Worm (Caenorhabditis elegans) whole organism, young adult: ENCODE data around the gene ify-1.

Source experiments
- D2030.7 ChIP-seq: fragments of 200-800 bp; sonication (Bioruptor generic); IDR thresholded peaks from 2 replicates; pipeline ENCODE4 v1.3.6; 2022; ENCODE audit warnings: missing genetic modification reagents, missing genetic modification characterization, missing compliant biosample characterization
- F22D6.2 ChIP-seq: sonication (generic microtip); optimal IDR thresholded peaks from 2 replicates; lab custom pipeline; 2016; ENCODE audit warnings: mild to moderate bottlenecking, missing genetic modification characterization, missing compliant biosample characterization
- F23B12.7 ChIP-seq: sonication (generic microtip); optimal IDR thresholded peaks from 2 replicates; lab custom pipeline; 2017; ENCODE audit warnings: missing genetic modification characterization, mild to moderate bottlenecking, missing compliant biosample characterization, antibody characterized with exemption, moderate library complexity; ENCODE audit not compliant: insufficient read depth
- F33H1.4 ChIP-seq: fragments of 200-800 bp; sonication (Bioruptor generic); IDR thresholded peaks from 2 replicates; pipeline ENCODE4 v1.3.6; 2022; ENCODE audit warnings: missing genetic modification reagents, missing genetic modification characterization, missing compliant biosample characterization
- F37B4.10 ChIP-seq: fragments of 200-800 bp; sonication (Bioruptor generic); IDR thresholded peaks from 2 replicates; pipeline ENCODE4 v1.3.6; 2022; ENCODE audit warnings: missing genetic modification characterization, missing compliant biosample characterization
- F52B5.7 ChIP-seq: sonication (generic microtip); optimal IDR thresholded peaks from 2 replicates; lab custom pipeline; 2016; ENCODE audit warnings: mild to moderate bottlenecking, missing genetic modification characterization, missing compliant biosample characterization
- F55B11.4 ChIP-seq: sonication (generic microtip); optimal IDR thresholded peaks from 2 replicates; lab custom pipeline; 2016; ENCODE audit warnings: missing compliant biosample characterization, missing genetic modification characterization, borderline replicate concordance; ENCODE audit not compliant: insufficient read depth
- F57A8.1 ChIP-seq: fragments of 200-800 bp; sonication (Bioruptor generic); optimal IDR thresholded peaks from 2 replicates; lab custom pipeline; 2018; ENCODE audit warnings: mild to moderate bottlenecking, missing genetic modification characterization, moderate library complexity, missing compliant biosample characterization
- F57C9.4 ChIP-seq: sonication (generic microtip); optimal IDR thresholded peaks from 2 replicates; lab custom pipeline; 2017; ENCODE audit warnings: mild to moderate bottlenecking, missing genetic modification characterization, missing compliant biosample characterization
- T26A5.8 ChIP-seq: sonication (generic microtip); optimal IDR thresholded peaks from 2 replicates; lab custom pipeline; 2016; ENCODE audit warnings: missing genetic modification characterization, missing compliant biosample characterization
- Y53G8AR.9 ChIP-seq: fragments of 200-800 bp; sonication (Bioruptor generic); conservative IDR thresholded peaks from 2 replicates; pipeline ENCODE4 v1.3.6; 2022; ENCODE audit warnings: missing genetic modification reagents, missing genetic modification characterization, missing compliant biosample characterization
- Y67H2A.10 ChIP-seq: fragments of 200-800 bp; sonication (Bioruptor generic); conservative IDR thresholded peaks from 2 replicates; pipeline ENCODE4 v1.3.6; 2022; ENCODE audit warnings: missing genetic modification reagents, missing genetic modification characterization, missing compliant biosample characterization
- Y79H2A.3 ChIP-seq: fragments of 200-800 bp; sonication (Bioruptor generic); conservative IDR thresholded peaks from 2 replicates; pipeline ENCODE4 v1.3.6; 2022; ENCODE audit warnings: missing genetic modification reagents, missing genetic modification characterization, missing compliant biosample characterization
- ZK185.1 ChIP-seq: sonication (generic microtip); optimal IDR thresholded peaks from 2 replicates; lab custom pipeline; 2016; ENCODE audit warnings: mild to moderate bottlenecking, missing genetic modification characterization, missing compliant biosample characterization; ENCODE audit not compliant: poor library complexity, severe bottlenecking
- ama-1 ChIP-seq, 3 experiments: fragments of 150-350 bp in 1 of 3; sonication (generic microtip) in 2 of 3; optimal IDR thresholded peaks; 2 replicates each; lab custom pipeline; 2014 to 2018; ENCODE audit warnings: missing biosample characterization in 2 of 3, missing genetic modification characterization in 2 of 3, missing genetic modification reagents in 2 of 3
- attf-6 ChIP-seq: fragments of 200-800 bp; sonication (Bioruptor generic); IDR thresholded peaks from 2 replicates; pipeline ENCODE4 v1.3.6; 2022; ENCODE audit warnings: missing genetic modification reagents, missing genetic modification characterization, missing compliant biosample characterization
- ccch-3 ChIP-seq: fragments of 200-800 bp; sonication (Bioruptor generic); optimal IDR thresholded peaks from 2 replicates; lab custom pipeline; 2018; ENCODE audit warnings: mild to moderate bottlenecking, missing genetic modification characterization, missing compliant biosample characterization
- cebp-1 ChIP-seq, 2 experiments: fragments of 200-800 bp in 1 of 2; sonication (Bioruptor generic) in 1 of 2; sonication (generic microtip) in 1 of 2; IDR thresholded peaks in 1 of 2; optimal IDR thresholded peaks in 1 of 2; 2 replicates each; pipeline versions ENCODE4 v1.3.6 to Lab custom; 2017 to 2022; ENCODE audit warnings: missing compliant biosample characterization in 2 of 2, missing genetic modification characterization in 2 of 2, mild to moderate bottlenecking in 1 of 2, missing genetic modification reagents in 1 of 2, moderate library complexity in 1 of 2
- ceh-27 ChIP-seq: fragments of 200-800 bp; sonication (Bioruptor generic); optimal IDR thresholded peaks from 2 replicates; lab custom pipeline; 2018; ENCODE audit warnings: mild to moderate bottlenecking, missing genetic modification characterization, moderate library complexity, missing compliant biosample characterization
- die-1 ChIP-seq: sonication (generic microtip); optimal IDR thresholded peaks from 2 replicates; lab custom pipeline; 2016; ENCODE audit warnings: missing genotype, mild to moderate bottlenecking, missing genetic modification characterization, missing compliant biosample characterization
- dox-1 ChIP-seq: fragments of 200-800 bp; sonication (Bioruptor generic); IDR thresholded peaks from 2 replicates; pipeline ENCODE4 v1.3.6; 2022; ENCODE audit warnings: missing genetic modification reagents, missing genetic modification characterization, missing compliant biosample characterization
- egl-18 ChIP-seq: fragments of 200-800 bp; sonication (Bioruptor generic); IDR thresholded peaks from 2 replicates; pipeline ENCODE4 v1.3.6; 2022; ENCODE audit warnings: missing genetic modification reagents, missing genetic modification characterization, missing compliant biosample characterization
- egrh-3 ChIP-seq: fragments of 200-800 bp; sonication (Bioruptor generic); IDR thresholded peaks from 2 replicates; pipeline ENCODE4 v1.3.6; 2022; ENCODE audit warnings: missing genetic modification reagents, missing genetic modification characterization, missing compliant biosample characterization
- ekl-4 ChIP-seq: fragments of 200-800 bp; sonication (Bioruptor generic); IDR thresholded peaks from 2 replicates; pipeline ENCODE4 v1.3.6; 2022; ENCODE audit warnings: missing genetic modification reagents, missing genetic modification characterization, missing compliant biosample characterization
- hlh-12 ChIP-seq: sonication (generic microtip); optimal IDR thresholded peaks from 2 replicates; lab custom pipeline; 2016; ENCODE audit warnings: missing genetic modification characterization, missing compliant biosample characterization
- hlh-26 ChIP-seq: fragments of 200-800 bp; sonication (Bioruptor generic); conservative IDR thresholded peaks from 2 replicates; pipeline ENCODE4 v1.3.6; 2022; ENCODE audit warnings: missing genetic modification reagents, missing genetic modification characterization, missing compliant biosample characterization
- hmg-20 ChIP-seq: fragments of 200-800 bp; sonication (Bioruptor generic); IDR thresholded peaks from 2 replicates; pipeline ENCODE4 v1.3.6; 2022; ENCODE audit warnings: missing genetic modification reagents, missing genetic modification characterization, missing compliant biosample characterization
- let-526 ChIP-seq: fragments of 200-800 bp; sonication (Bioruptor generic); IDR thresholded peaks from 2 replicates; pipeline ENCODE4 v1.3.6; 2022; ENCODE audit warnings: missing genetic modification reagents, missing genetic modification characterization, missing compliant biosample characterization
- lin-35 ChIP-seq, 3 experiments: fragments of 150-350 bp in 2 of 3; sonication (generic microtip) in 1 of 3; optimal IDR thresholded peaks; 2 replicates each; lab custom pipeline; 2014 to 2018; ENCODE audit warnings: missing biosample characterization in 3 of 3, missing genetic modification characterization in 3 of 3, missing genetic modification reagents in 3 of 3
- madf-10 ChIP-seq: sonication (generic microtip); optimal IDR thresholded peaks from 2 replicates; lab custom pipeline; 2016; ENCODE audit warnings: mild to moderate bottlenecking, missing genetic modification characterization, missing compliant biosample characterization
- madf-3 ChIP-seq: fragments of 200-800 bp; sonication (Bioruptor generic); IDR thresholded peaks from 2 replicates; pipeline ENCODE4 v1.3.6; 2022; ENCODE audit warnings: missing genetic modification reagents, missing genetic modification characterization, missing compliant biosample characterization
- madf-6 ChIP-seq: fragments of 200-800 bp; sonication (Bioruptor generic); IDR thresholded peaks from 2 replicates; pipeline ENCODE4 v1.3.6; 2022; ENCODE audit warnings: missing genetic modification reagents, missing genetic modification characterization, missing compliant biosample characterization
- mcd-1 ChIP-seq: fragments of 200-800 bp; sonication (Bioruptor generic); IDR thresholded peaks from 2 replicates; pipeline ENCODE4 v1.3.6; 2022; ENCODE audit warnings: missing genetic modification reagents, missing genetic modification characterization, missing compliant biosample characterization
- mel-28 ChIP-seq: sonication (generic microtip); optimal IDR thresholded peaks from 2 replicates; lab custom pipeline; 2016; ENCODE audit warnings: borderline replicate concordance, mild to moderate bottlenecking, missing genetic modification characterization, missing compliant biosample characterization
- mxl-1 ChIP-seq: sonication (generic microtip); optimal IDR thresholded peaks from 2 replicates; lab custom pipeline; 2016; ENCODE audit warnings: missing genetic modification characterization, missing compliant biosample characterization
- nfyb-1 ChIP-seq: fragments of 200-800 bp; sonication (Bioruptor generic); IDR thresholded peaks from 2 replicates; pipeline ENCODE4 v1.3.6; 2022; ENCODE audit warnings: missing genetic modification reagents, missing genetic modification characterization, missing compliant biosample characterization
- nhr-27 ChIP-seq: fragments of 200-800 bp; sonication (Bioruptor generic); optimal IDR thresholded peaks from 2 replicates; lab custom pipeline; 2018; ENCODE audit warnings: mild to moderate bottlenecking, missing genetic modification characterization, moderate library complexity, missing compliant biosample characterization
- nhr-90 ChIP-seq: sonication (generic microtip); optimal IDR thresholded peaks from 2 replicates; lab custom pipeline; 2016; ENCODE audit warnings: missing genotype, mild to moderate bottlenecking, missing genetic modification characterization, missing compliant biosample characterization
- rcor-1 ChIP-seq: fragments of 200-800 bp; sonication (Bioruptor generic); IDR thresholded peaks from 2 replicates; pipeline ENCODE4 v1.3.6; 2022; ENCODE audit warnings: missing genetic modification reagents, missing genetic modification characterization, missing compliant biosample characterization
- sdz-38 ChIP-seq: sonication (generic microtip); optimal IDR thresholded peaks from 2 replicates; lab custom pipeline; 2016; ENCODE audit warnings: missing genotype, missing genetic modification characterization, missing compliant biosample characterization
- somi-1 ChIP-seq: fragments of 200-800 bp; sonication (Bioruptor generic); optimal IDR thresholded peaks from 2 replicates; lab custom pipeline; 2018; ENCODE audit warnings: mild to moderate bottlenecking, missing genetic modification characterization, missing compliant biosample characterization
- sptf-2 ChIP-seq: fragments of 200-800 bp; sonication (Bioruptor generic); optimal IDR thresholded peaks from 2 replicates; lab custom pipeline; 2018; ENCODE audit warnings: mild to moderate bottlenecking, missing genetic modification characterization, missing compliant biosample characterization
- tbp1 ChIP-seq: fragments of 200-800 bp; sonication (Bioruptor generic); optimal IDR thresholded peaks from 2 replicates; lab custom pipeline; 2018; ENCODE audit warnings: mild to moderate bottlenecking, missing genetic modification characterization, missing compliant biosample characterization
- unc-130 ChIP-seq: sonication (generic microtip); optimal IDR thresholded peaks from 2 replicates; lab custom pipeline; 2016; ENCODE audit warnings: missing genetic modification reagents, missing genetic modification characterization, missing compliant biosample characterization
- zfh-2 ChIP-seq: fragments of 200-800 bp; sonication (Bioruptor generic); conservative IDR thresholded peaks from 2 replicates; pipeline ENCODE4 v1.3.6; 2022; ENCODE audit warnings: missing genetic modification reagents, missing genetic modification characterization, missing compliant biosample characterization
- zim-3 ChIP-seq: sonication (generic microtip); optimal IDR thresholded peaks from 2 replicates; lab custom pipeline; 2017; ENCODE audit warnings: mild to moderate bottlenecking, missing genetic modification characterization, moderate library complexity, missing compliant biosample characterization
- ztf-18 ChIP-seq: sonication (generic microtip); optimal IDR thresholded peaks from 2 replicates; lab custom pipeline; 2016; ENCODE audit warnings: missing genotype, mild to moderate bottlenecking, missing genetic modification characterization, missing compliant biosample characterization
- ztf-25 ChIP-seq: fragments of 200-800 bp; sonication (Bioruptor generic); IDR thresholded peaks from 2 replicates; pipeline ENCODE4 v1.3.6; 2022; ENCODE audit warnings: missing genetic modification reagents, missing genetic modification characterization, missing compliant biosample characterization

ify-1 gene

DNA sequence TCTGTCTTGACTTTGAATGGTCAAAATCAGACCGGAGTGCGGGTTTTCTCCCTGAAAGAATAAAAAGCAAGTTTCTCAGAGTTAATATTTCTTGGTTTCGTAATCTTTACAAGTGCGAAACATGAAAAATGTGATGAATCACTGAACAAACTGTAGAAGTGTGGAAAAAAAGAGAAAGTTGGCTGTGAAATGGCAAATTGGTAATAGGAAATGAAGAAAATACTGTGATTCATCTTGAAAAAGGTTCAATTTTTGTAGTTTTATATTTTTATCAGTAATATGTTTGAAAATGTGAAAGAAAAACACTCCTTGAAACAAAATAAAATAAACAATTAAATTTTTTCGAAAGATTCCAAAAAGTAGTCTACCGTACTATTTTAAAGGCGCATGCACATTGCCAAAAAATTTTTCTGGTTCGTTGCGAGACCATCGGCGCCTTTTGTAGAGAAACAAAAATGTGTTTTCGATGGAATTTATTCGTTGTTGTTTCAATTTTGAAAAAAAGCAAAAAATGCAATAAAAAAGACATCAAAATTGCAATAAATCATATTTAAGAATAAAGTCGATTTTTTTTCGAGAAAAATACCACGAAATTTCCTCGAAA, 36.8 kb upstream of the ify-1 start, which contains the start of gene pld-1:
Gene pld-1, minus strand, starts transcription at position 51 of the 604 bp plus-strand sequence.
- peak; percentile 96 for TF ChIP-seq madf-6 (GFP tag; lab: Robert Waterston, UW)
- no peak for TF ChIP-seq mel-28 (tag; lab: Kevin White, UChicago)
- no peak for TF ChIP-seq nhr-90
- TF ChIP-seq ztf-18 (tag; lab: Kevin White, UChicago) = no peak
- TF ChIP-seq mxl-1 (tag; lab: Kevin White, UChicago) = no peak
- TF ChIP-seq Y67H2A.10 (GFP tag; lab: Robert Waterston, UW) = no peak
- TF ChIP-seq nfyb-1 = no peak
- no peak for TF ChIP-seq dox-1 (GFP tag; lab: Robert Waterston, UW)
- no peak for TF ChIP-seq hmg-20 (GFP tag; lab: Robert Waterston, UW)
- TF ChIP-seq F23B12.7 (tag; lab: Kevin White, UChicago) = no peak
- no peak for TF ChIP-seq ceh-27
- peak; percentile 60 for TF ChIP-seq D2030.7 (GFP tag; lab: Robert Waterston, UW)
- no peak for TF ChIP-seq F37B4.10 (GFP tag; lab: Robert Waterston, UW)
- TF ChIP-seq F55B11.4 (tag; lab: Kevin White, UChicago) = no peak
- TF ChIP-seq tbp1 (GFP tag; lab: Kevin White, UChicago) = peak; percentile 25
- no peak for TF ChIP-seq ccch-3 (GFP tag; lab: Kevin White, UChicago)
- TF ChIP-seq mcd-1 = no peak
- peak; percentile 95 for TF ChIP-seq F33H1.4 (GFP tag; lab: Robert Waterston, UW)
- no peak for TF ChIP-seq die-1
- TF ChIP-seq zfh-2 (GFP tag; lab: Robert Waterston, UW) = no peak
- no peak for TF ChIP-seq lin-35 (GFP tag; optimal IDR thresholded peaks at IDR 0.05; lab: Kevin White, UChicago)
- TF ChIP-seq let-526 (GFP tag; lab: Robert Waterston, UW) = no peak
- no peak for TF ChIP-seq ZK185.1 (tag; lab: Kevin White, UChicago)
- TF ChIP-seq egrh-3 (GFP tag; lab: Robert Waterston, UW) = no peak
- no peak for TF ChIP-seq F57A8.1 (GFP tag; lab: Kevin White, UChicago)
- no peak for TF ChIP-seq nhr-27
- TF ChIP-seq egl-18 = no peak
- no peak for TF ChIP-seq rcor-1 (GFP tag; lab: Robert Waterston, UW)
- TF ChIP-seq hlh-12 (tag; lab: Kevin White, UChicago) = no peak
- TF ChIP-seq cebp-1 (GFP tag; IDR thresholded peaks at IDR 0.05; lab: Robert Waterston, UW) = no peak
- TF ChIP-seq cebp-1 (tag; optimal IDR thresholded peaks at IDR 0.05; lab: Kevin White, UChicago) = no peak
- no peak for TF ChIP-seq sptf-2 (GFP tag; lab: Kevin White, UChicago)
- no peak for TF ChIP-seq ekl-4 (GFP tag; lab: Robert Waterston, UW)
- no peak for TF ChIP-seq T26A5.8 (tag; lab: Kevin White, UChicago)
- TF ChIP-seq attf-6 (GFP tag; lab: Robert Waterston, UW) = no peak
- TF ChIP-seq zim-3 (tag; lab: Kevin White, UChicago) = no peak
- TF ChIP-seq F52B5.7 (tag; lab: Kevin White, UChicago) = no peak
- TF ChIP-seq hlh-26 (GFP tag; lab: Robert Waterston, UW) = no peak
- peak; percentile 3 for TF ChIP-seq unc-130
- TF ChIP-seq F57C9.4 (tag; lab: Kevin White, UChicago) = no peak
- no peak for TF ChIP-seq F22D6.2 (tag; lab: Kevin White, UChicago)
- TF ChIP-seq madf-10 (tag; lab: Kevin White, UChicago) = no peak
- no peak for TF ChIP-seq ztf-25 (GFP tag; lab: Robert Waterston, UW)
- TF ChIP-seq somi-1 (GFP tag; lab: Kevin White, UChicago) = no peak
- TF ChIP-seq Y79H2A.3 (GFP tag; lab: Robert Waterston, UW) = no peak
- no peak for TF ChIP-seq madf-3 (GFP tag; lab: Robert Waterston, UW)
- TF ChIP-seq ama-1 (optimal IDR thresholded peaks at IDR 0.05; lab: Kevin White, UChicago) = no peak
- no peak for TF ChIP-seq ama-1 (GFP tag; optimal IDR thresholded peaks at IDR 0.05; lab: Kevin White, UChicago)
- no peak for TF ChIP-seq sdz-38 (tag; lab: Kevin White, UChicago)
- no peak for TF ChIP-seq Y53G8AR.9
